Fruit fly (Drosophila melanogaster) whole organism, embryonic: ENCODE data around the gene Cip4.

Experiments used
- CG14050 ChIP-seq: fragments of 200-800 bp; sonication (Bioruptor generic); IDR thresholded peaks from 3 replicates; pipeline ENCODE4 v1.3.6; 2022; ENCODE audit warnings: missing biosample characterization, missing genetic modification characterization
- CG2129 ChIP-seq: fragments of 200-800 bp; sonication (Bioruptor generic); IDR thresholded peaks from 2 replicates; pipeline ENCODE4 v1.3.6; 2022; ENCODE audit warnings: missing biosample characterization, missing genetic modification characterization; ENCODE audit not compliant: partially characterized antibody
- br ChIP-seq: fragments of >200 bp; optimal IDR thresholded peaks from 2 replicates; lab custom pipeline; 2017
- da ChIP-seq: fragments of 200-800 bp; sonication (Bioruptor generic); optimal IDR thresholded peaks from 2 replicates; lab custom pipeline; 2016; ENCODE audit warnings: missing biosample characterization, missing genetic modification characterization
- ftz-f1 ChIP-seq: fragments of 200-800 bp; sonication (Bioruptor generic); optimal IDR thresholded peaks from 2 replicates; lab custom pipeline; 2016; ENCODE audit warnings: missing biosample characterization, missing genetic modification characterization
- slou ChIP-seq: fragments of 200-800 bp; sonication (Bioruptor generic); optimal IDR thresholded peaks from 3 replicates; lab custom pipeline; 2016; ENCODE audit warnings: missing biosample characterization, missing genetic modification characterization

- peak; percentile 55; the same call in 1 of the 2 replicates for TF ChIP-seq CG2129
- TF ChIP-seq da (GFP tag; lab: Kevin White, UChicago), result no peak
- no peak for TF ChIP-seq CG14050 (GFP tag; lab: Robert Waterston, UW)
- TF ChIP-seq ftz-f1 (GFP tag; lab: Kevin White, UChicago), result no peak
- TF ChIP-seq br (lab: Kevin White, UChicago), result no peak
- no peak for TF ChIP-seq slou
These were observed 42.0 kb upstream of the Cip4 start, which contains the start of gene CG15019 for dm6 chr3L:4405922-4406321.
